Worm (Caenorhabditis elegans) whole organism, L1 larva: Measurements from ENCODE around the gene clec-202.

Source experiments
- isw-1 ChIP-seq: fragments of 200-800 bp; sonication (Bioruptor generic); IDR thresholded peaks from 2 replicates; pipeline ENCODE4 v1.3.6; 2022; ENCODE audit warnings: missing genetic modification characterization, missing compliant biosample characterization
- lin-15B ChIP-seq: fragments of 150-350 bp; sonication (generic microtip); optimal IDR thresholded peaks from 3 replicates; lab custom pipeline; 2014; ENCODE audit warnings: missing biosample characterization, missing genetic modification characterization
- mdl-1 ChIP-seq, 2 experiments: fragments of 150-350 bp; optimal IDR thresholded peaks; 2 replicates each; lab custom pipeline; 2014 to 2017; ENCODE audit warnings: missing biosample characterization in 2 of 2, missing genetic modification characterization in 2 of 2, inconsistent platforms in 1 of 2
- ztf-11 ChIP-seq, 2 experiments: sonication (generic microtip); optimal IDR thresholded peaks; 2 replicates each; lab custom pipeline; 2016 to 2017; ENCODE audit warnings: missing genetic modification characterization in 2 of 2, missing biosample characterization in 1 of 2, missing compliant biosample characterization in 1 of 2

DNA sequence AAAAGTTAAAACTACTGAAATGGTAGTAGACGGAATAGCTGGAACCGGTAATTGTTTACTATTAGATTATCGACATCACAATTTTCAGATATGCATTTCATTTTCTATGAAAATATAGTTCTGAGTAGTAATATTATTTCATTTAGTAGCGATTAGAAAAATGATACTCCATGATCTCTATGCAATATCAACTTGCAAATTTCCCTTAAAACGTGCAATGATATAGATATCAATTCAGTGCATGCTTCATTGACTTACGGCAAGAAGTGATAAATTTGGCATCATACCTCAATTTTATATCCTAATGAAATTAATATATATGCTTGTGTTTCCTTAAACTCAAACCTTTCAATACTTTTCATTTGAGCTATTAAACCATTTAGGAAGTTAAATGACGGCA lies 18.6 kb upstream of the clec-202 start, which contains the start of gene C49C3.21:
- no peak for TF ChIP-seq isw-1 (GFP tag; lab: Robert Waterston, UW)
- TF ChIP-seq lin-15B (tag; lab: Kevin White, UChicago): no peak
- TF ChIP-seq ztf-11 (tag; optimal IDR thresholded peaks at IDR 0.05; lab: Kevin White, UChicago): no peak
- TF ChIP-seq mdl-1 (tag; optimal IDR thresholded peaks at IDR 0.05; lab: Kevin White, UChicago): no peak
